Worm (Caenorhabditis elegans) whole organism, L4 larva: ENCODE data around the gene W02D7.8.
A peak's percentile ranks its signal among the peaks of the same experiment; 100 is the strongest.

ENCODE experiments used
- F49E8.2 ChIP-seq: sonication (generic microtip); optimal IDR thresholded peaks from 2 replicates; lab custom pipeline; 2016; ENCODE audit warnings: missing compliant biosample characterization, mild to moderate bottlenecking, missing genetic modification characterization, borderline replicate concordance
- R02D3.7 ChIP-seq: fragments of 150-350 bp; sonication (generic microtip); optimal IDR thresholded peaks from 3 replicates; lab custom pipeline; 2014; ENCODE audit warnings: missing biosample characterization, missing genetic modification characterization
- T20F7.1 ChIP-seq: fragments of 200-800 bp; sonication (Bioruptor generic); optimal IDR thresholded peaks from 2 replicates; lab custom pipeline; 2018; ENCODE audit warnings: mild to moderate bottlenecking, missing genetic modification characterization, missing compliant biosample characterization
- Y75B8A.6 ChIP-seq: fragments of 200-800 bp; sonication (Bioruptor generic); IDR thresholded peaks from 2 replicates; pipeline ENCODE4 v1.3.6; 2022; ENCODE audit warnings: missing genetic modification reagents, missing genetic modification characterization, missing compliant biosample characterization
- ZK337.2 ChIP-seq: fragments of 200-800 bp; sonication (Bioruptor generic); IDR thresholded peaks from 2 replicates; pipeline ENCODE4 v1.3.6; 2022; ENCODE audit warnings: missing genetic modification reagents, missing genetic modification characterization, missing compliant biosample characterization
- aha-1 ChIP-seq: fragments of 150-350 bp; peaks from one replicate; lab custom pipeline; 2014; ENCODE audit warnings: missing biosample characterization, missing genetic modification characterization
- ama-1 ChIP-seq: fragments of 150-350 bp; optimal IDR thresholded peaks from 2 replicates; lab custom pipeline; 2014; ENCODE audit warnings: inconsistent platforms, mixed read lengths
- ceh-32 ChIP-seq: sonication (generic microtip); optimal IDR thresholded peaks from 2 replicates; lab custom pipeline; 2016; ENCODE audit warnings: mild to moderate bottlenecking, missing genetic modification characterization, missing compliant biosample characterization; ENCODE audit not compliant: poor library complexity
- cey-2 ChIP-seq: sonication (generic microtip); optimal IDR thresholded peaks from 3 replicates; lab custom pipeline; 2017; ENCODE audit warnings: missing genetic modification characterization, mild to moderate bottlenecking, missing compliant biosample characterization, antibody characterized with exemption, borderline replicate concordance; ENCODE audit not compliant: insufficient read depth
- daf-16 ChIP-seq, 3 experiments: sonication (generic microtip); optimal IDR thresholded peaks; 2 replicates each; lab custom pipeline; 2016 to 2017; ENCODE audit warnings: missing genetic modification characterization in 3 of 3, missing genetic modification reagents in 3 of 3, mild to moderate bottlenecking in 2 of 3, missing compliant biosample characterization in 2 of 3, missing biosample characterization in 1 of 3, moderate library complexity in 1 of 3
- dmd-6 ChIP-seq: fragments of 200-800 bp; sonication (Bioruptor generic); IDR thresholded peaks from 2 replicates; pipeline ENCODE4 v1.3.6; 2022; ENCODE audit warnings: missing genetic modification reagents, missing genetic modification characterization, missing compliant biosample characterization
- dmd-8 ChIP-seq: fragments of 200-800 bp; sonication (Bioruptor generic); IDR thresholded peaks from 2 replicates; pipeline ENCODE4 v1.3.6; 2022; ENCODE audit warnings: missing genetic modification characterization, missing compliant biosample characterization
- dmd-9 ChIP-seq: fragments of 200-800 bp; sonication (Bioruptor generic); IDR thresholded peaks from 2 replicates; pipeline ENCODE4 v1.3.6; 2022; ENCODE audit warnings: missing genetic modification reagents, missing genetic modification characterization, missing compliant biosample characterization
- duxl-1 ChIP-seq: sonication (generic microtip); optimal IDR thresholded peaks from 2 replicates; lab custom pipeline; 2016; ENCODE audit warnings: mild to moderate bottlenecking, missing genetic modification characterization, moderate library complexity, missing compliant biosample characterization; ENCODE audit not compliant: poor library complexity
- dve-1 ChIP-seq: sonication (generic microtip); optimal IDR thresholded peaks from 2 replicates; lab custom pipeline; 2017; ENCODE audit warnings: antibody characterized with exemption, mild to moderate bottlenecking, missing genetic modification characterization, missing compliant biosample characterization; ENCODE audit not compliant: insufficient read depth
- egl-27 ChIP-seq: sonication (generic microtip); optimal IDR thresholded peaks from 3 replicates; lab custom pipeline; 2017; ENCODE audit warnings: missing biosample characterization, missing genetic modification reagents, missing genetic modification characterization
- fkh-10 ChIP-seq: fragments of 150-350 bp; optimal IDR thresholded peaks from 2 replicates; lab custom pipeline; 2014; ENCODE audit warnings: missing biosample characterization, missing genetic modification reagents, missing genetic modification characterization
- fos-1 ChIP-seq: fragments of 150-350 bp; optimal IDR thresholded peaks from 2 replicates; lab custom pipeline; 2014; ENCODE audit warnings: missing biosample characterization, missing genetic modification characterization
- hlh-11 ChIP-seq: fragments of 200-800 bp; sonication (Bioruptor generic); optimal IDR thresholded peaks from 2 replicates; lab custom pipeline; 2018; ENCODE audit warnings: mild to moderate bottlenecking, missing genetic modification characterization, missing compliant biosample characterization
- jun-1 ChIP-seq: fragments of 150-350 bp; optimal IDR thresholded peaks from 2 replicates; lab custom pipeline; 2014; ENCODE audit warnings: missing biosample characterization, missing genetic modification reagents, missing genetic modification characterization
- lin-1 ChIP-seq: fragments of 200-800 bp; sonication (Bioruptor generic); IDR thresholded peaks from 2 replicates; pipeline ENCODE4 v1.3.6; 2022; ENCODE audit warnings: missing genetic modification reagents, missing genetic modification characterization, missing compliant biosample characterization
- lin-39 ChIP-seq: fragments of 150-350 bp; optimal IDR thresholded peaks from 2 replicates; lab custom pipeline; 2014; ENCODE audit warnings: missing biosample characterization, missing genetic modification reagents, missing genetic modification characterization
- madf-5 ChIP-seq, 2 experiments: fragments of 200-800 bp; sonication (Bioruptor generic); IDR thresholded peaks; 2 replicates each; pipeline ENCODE4 v1.3.6; 2022; ENCODE audit warnings: missing compliant biosample characterization in 2 of 2, missing genetic modification characterization in 2 of 2
- madf-9 ChIP-seq: fragments of 200-800 bp; sonication (Bioruptor generic); conservative IDR thresholded peaks from 2 replicates; pipeline ENCODE4 v1.3.6; 2022; ENCODE audit warnings: missing genetic modification reagents, missing genetic modification characterization, missing compliant biosample characterization
- mxl-2 ChIP-seq: fragments of 200-800 bp; sonication (Bioruptor generic); conservative IDR thresholded peaks from 2 replicates; pipeline ENCODE4 v1.3.6; 2022; ENCODE audit warnings: missing genetic modification reagents, missing genetic modification characterization, missing compliant biosample characterization
- mxl-3 ChIP-seq: fragments of 200-800 bp; sonication (Bioruptor generic); optimal IDR thresholded peaks from 2 replicates; lab custom pipeline; 2018; ENCODE audit warnings: mild to moderate bottlenecking, missing genetic modification characterization, missing compliant biosample characterization
- nhr-10 ChIP-seq: fragments of 150-350 bp; optimal IDR thresholded peaks from 2 replicates; lab custom pipeline; 2014; ENCODE audit warnings: missing biosample characterization, missing genetic modification characterization
- nhr-102 ChIP-seq: sonication (generic microtip); optimal IDR thresholded peaks from 2 replicates; lab custom pipeline; 2016; ENCODE audit warnings: mild to moderate bottlenecking, missing genetic modification characterization, moderate library complexity, missing compliant biosample characterization
- nhr-111 ChIP-seq: fragments of 200-800 bp; sonication (Bioruptor generic); optimal IDR thresholded peaks from 2 replicates; lab custom pipeline; 2018; ENCODE audit warnings: mild to moderate bottlenecking, missing genetic modification characterization, missing compliant biosample characterization
- nhr-237 ChIP-seq: sonication (generic microtip); optimal IDR thresholded peaks from 2 replicates; lab custom pipeline; 2017; ENCODE audit warnings: missing biosample characterization, missing genetic modification characterization
- nhr-48 ChIP-seq: sonication (generic microtip); optimal IDR thresholded peaks from 2 replicates; lab custom pipeline; 2016; ENCODE audit warnings: mild to moderate bottlenecking, missing genetic modification characterization, missing compliant biosample characterization
- nhr-77 ChIP-seq: fragments of 150-350 bp; optimal IDR thresholded peaks from 2 replicates; lab custom pipeline; 2014; ENCODE audit warnings: missing biosample characterization, missing genetic modification characterization
- php-3 ChIP-seq: fragments of 200-800 bp; sonication (Bioruptor generic); IDR thresholded peaks from 2 replicates; pipeline ENCODE4 v1.3.6; 2022; ENCODE audit warnings: missing genetic modification reagents, missing genetic modification characterization, missing compliant biosample characterization
- pqm-1 ChIP-seq: sonication (generic microtip); optimal IDR thresholded peaks from 2 replicates; lab custom pipeline; 2017; ENCODE audit warnings: missing biosample characterization, missing genetic modification characterization
- saeg-2 ChIP-seq: fragments of 200-800 bp; sonication (Bioruptor generic); IDR thresholded peaks from 2 replicates; pipeline ENCODE4 v1.3.6; 2022; ENCODE audit warnings: missing genetic modification reagents, missing genetic modification characterization, missing compliant biosample characterization
- sdz-12 ChIP-seq: fragments of 200-800 bp; sonication (Bioruptor generic); optimal IDR thresholded peaks from 2 replicates; lab custom pipeline; 2018; ENCODE audit warnings: mild to moderate bottlenecking, missing genetic modification characterization, missing compliant biosample characterization
- set-16 ChIP-seq: fragments of 200-800 bp; sonication (Bioruptor generic); IDR thresholded peaks from 2 replicates; pipeline ENCODE4 v1.3.6; 2022; ENCODE audit warnings: missing genetic modification reagents, missing genetic modification characterization, missing compliant biosample characterization
- skn-1 ChIP-seq: fragments of 150-350 bp; optimal IDR thresholded peaks from 2 replicates; lab custom pipeline; 2014; ENCODE audit warnings: missing biosample characterization, missing genetic modification characterization
- snpc-4 ChIP-seq: fragments of 150-350 bp; optimal IDR thresholded peaks from 2 replicates; lab custom pipeline; 2014; ENCODE audit warnings: missing biosample characterization, missing genetic modification characterization
- spr-3 ChIP-seq: fragments of 200-800 bp; sonication (Bioruptor generic); optimal IDR thresholded peaks from 2 replicates; lab custom pipeline; 2018; ENCODE audit warnings: mild to moderate bottlenecking, missing genetic modification characterization, missing compliant biosample characterization
- tag-97 ChIP-seq: fragments of 200-800 bp; sonication (Bioruptor generic); IDR thresholded peaks from 2 replicates; pipeline ENCODE4 v1.3.6; 2022; ENCODE audit warnings: missing genetic modification characterization, missing compliant biosample characterization
- tra-1 ChIP-seq: fragments of 200-800 bp; sonication (Bioruptor generic); IDR thresholded peaks from 2 replicates; pipeline ENCODE4 v1.3.6; 2022; ENCODE audit warnings: missing genetic modification reagents, missing genetic modification characterization, missing compliant biosample characterization
- unc-130 ChIP-seq: sonication (generic microtip); optimal IDR thresholded peaks from 2 replicates; lab custom pipeline; 2016; ENCODE audit warnings: missing genetic modification reagents, missing genetic modification characterization, missing compliant biosample characterization
- unc-62 ChIP-seq, 3 experiments: fragments of 150-350 bp in 1 of 3; sonication (generic microtip); optimal IDR thresholded peaks in 2 of 3; peaks in 1 of 3; 1 replicate in 1 of 3; 2 replicates in 2 of 3; lab custom pipeline; 2014 to 2017; ENCODE audit warnings: missing biosample characterization in 3 of 3, missing genetic modification characterization in 3 of 3, missing genetic modification reagents in 3 of 3, missing genotype in 1 of 3
- zag-1 ChIP-seq: fragments of 150-350 bp; optimal IDR thresholded peaks from 2 replicates; lab custom pipeline; 2014; ENCODE audit warnings: missing biosample characterization, missing genetic modification characterization
- zfp-2 ChIP-seq: sonication (generic microtip); optimal IDR thresholded peaks from 2 replicates; lab custom pipeline; 2016; ENCODE audit warnings: mild to moderate bottlenecking, missing genetic modification characterization, missing compliant biosample characterization
- ztf-11 ChIP-seq: fragments of 150-350 bp; optimal IDR thresholded peaks from 2 replicates; lab custom pipeline; 2014; ENCODE audit warnings: missing biosample characterization, missing genetic modification characterization
- ztf-7 ChIP-seq: fragments of 150-350 bp; optimal IDR thresholded peaks from 2 replicates; lab custom pipeline; 2014; ENCODE audit warnings: missing biosample characterization, missing genetic modification characterization

W02D7.8 gene

DNA sequence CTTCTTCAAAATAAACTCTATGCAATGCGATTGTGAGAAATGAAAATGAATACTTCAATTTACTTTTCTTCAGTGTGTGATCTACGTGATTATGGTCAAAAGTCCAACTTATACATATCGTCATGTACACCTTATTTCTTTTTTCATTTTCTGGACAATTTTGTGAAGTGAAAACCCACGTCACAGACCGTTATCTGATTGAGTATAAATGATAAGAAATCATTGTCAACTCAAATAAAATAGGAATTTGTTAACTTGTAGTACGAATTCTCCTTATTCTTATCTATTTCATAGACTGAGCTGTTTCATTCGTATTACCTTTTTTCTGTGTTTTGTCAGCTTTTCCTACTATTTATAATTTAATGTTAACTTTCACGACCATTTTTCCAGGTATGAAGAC, 34.3 kb downstream of the W02D7.8 start, which contains the start of gene asp-5 (continued):
- no peak for TF ChIP-seq fos-1
- TF ChIP-seq egl-27 (tag; lab: Kevin White, UChicago) = no peak
- TF ChIP-seq skn-1 = no peak
- no peak for TF ChIP-seq ZK337.2 (GFP tag; lab: Robert Waterston, UW)
- TF ChIP-seq fkh-10 (GFP tag; lab: Kevin White, UChicago) = no peak
- TF ChIP-seq zfp-2 (tag; lab: Kevin White, UChicago) = no peak
- TF ChIP-seq set-16 (GFP tag; lab: Robert Waterston, UW) = no peak
- peak; percentile 69 for TF ChIP-seq aha-1 (tag; lab: Kevin White, UChicago)
- no peak for TF ChIP-seq mxl-2 (GFP tag; lab: Robert Waterston, UW)
- TF ChIP-seq lin-1 = no peak
- TF ChIP-seq R02D3.7 (tag; lab: Kevin White, UChicago) = no peak
- TF ChIP-seq madf-5 (GFP tag; IDR thresholded peaks at IDR 0.05; lab: Robert Waterston, UW) = no peak
- peak; percentile 41 for TF ChIP-seq hlh-11
- TF ChIP-seq dve-1 (tag; lab: Kevin White, UChicago) = peak; percentile 59
- TF ChIP-seq jun-1 = no peak
- no peak for TF ChIP-seq duxl-1 (tag; lab: Kevin White, UChicago)
- TF ChIP-seq saeg-2 = no peak
- TF ChIP-seq dmd-9 (GFP tag; lab: Robert Waterston, UW) = no peak
- TF ChIP-seq ama-1 (lab: Kevin White, UChicago) = no peak
- no peak for TF ChIP-seq nhr-237 (tag; lab: Kevin White, UChicago)
- TF ChIP-seq Y75B8A.6 (GFP tag; lab: Robert Waterston, UW) = no peak
- no peak for TF ChIP-seq dmd-8 (GFP tag; lab: Robert Waterston, UW)
- peak; percentile 71 for TF ChIP-seq pqm-1 (tag; lab: Kevin White, UChicago)
- TF ChIP-seq nhr-77 (tag; lab: Kevin White, UChicago) = peak; percentile 42
- TF ChIP-seq dmd-6 = peak; percentile 26; the same call in 1 of the 2 replicates
- TF ChIP-seq nhr-10 (tag; lab: Kevin White, UChicago) = no peak
- TF ChIP-seq T20F7.1 (GFP tag; lab: Kevin White, UChicago) = no peak
- no peak for TF ChIP-seq ceh-32 (tag; lab: Kevin White, UChicago)
- no peak for TF ChIP-seq F49E8.2 (tag; lab: Kevin White, UChicago)

ce11 chrV:8271395-8271794, 34.9 kb downstream of the W02D7.8 start:
- TF ChIP-seq mxl-3 (GFP tag; lab: Kevin White, UChicago) = no peak
- TF ChIP-seq madf-9 = no peak
- peak in 1 of 2 experiments; percentile 94 for TF ChIP-seq unc-62 (GFP tag; optimal IDR thresholded peaks at IDR 0.05 in 1 of 2; lab: Kevin White, UChicago)
- no peak for TF ChIP-seq unc-62 (tag; optimal IDR thresholded peaks at IDR 0.05; lab: Kevin White, UChicago)

- TF ChIP-seq dve-1 (tag; lab: Kevin White, UChicago) = peak; percentile 87
- no peak for TF ChIP-seq lin-39 (tag; lab: Kevin White, UChicago)
- no peak for TF ChIP-seq tag-97
- TF ChIP-seq nhr-48 = peak; percentile 73
- TF ChIP-seq spr-3 (GFP tag; lab: Kevin White, UChicago) = no peak
- TF ChIP-seq unc-130 (GFP tag; lab: Kevin White, UChicago) = no peak
- peak; percentile 50; the same call in 1 of the 2 replicates for TF ChIP-seq php-3 (GFP tag; lab: Robert Waterston, UW)
- no peak for TF ChIP-seq egl-27 (tag; lab: Kevin White, UChicago)
- TF ChIP-seq tra-1 (GFP tag; lab: Robert Waterston, UW) = peak; percentile 35; the same call in 1 of the 2 replicates
- TF ChIP-seq hlh-11 = peak; percentile 75
- TF ChIP-seq cey-2 (tag; lab: Kevin White, UChicago) = no peak
- TF ChIP-seq nhr-111 (GFP tag; lab: Kevin White, UChicago) = no peak
- TF ChIP-seq zag-1 = no peak
- peak in 1 of 2 experiments; percentile 53 for TF ChIP-seq daf-16 (GFP tag; optimal IDR thresholded peaks at IDR 0.05; lab: Kevin White, UChicago)
- TF ChIP-seq daf-16 (tag; optimal IDR thresholded peaks at IDR 0.05; lab: Kevin White, UChicago) = peak; percentile 82
- TF ChIP-seq ztf-7 (tag; lab: Kevin White, UChicago) = no peak
- TF ChIP-seq dmd-6 = peak; percentile 84
- peak; percentile 84 for TF ChIP-seq lin-1
- TF ChIP-seq snpc-4 (tag; lab: Kevin White, UChicago) = no peak
- no peak for TF ChIP-seq ztf-11 (tag; lab: Kevin White, UChicago)
- TF ChIP-seq nhr-102 (tag; lab: Kevin White, UChicago) = peak; percentile 53
- no peak for TF ChIP-seq sdz-12 (GFP tag; lab: Kevin White, UChicago)
Measured at ce11 chrV:8269878-8270277, 36.4 kb downstream of the W02D7.8 start.
